Worm (Caenorhabditis elegans): ENCODE data around the gene snt-2.

snt-2 gene

ce11 chrIII:793595-793994, at the start of gene snt-2:
Gene snt-2 (minus strand): TSS chrIII:793733.
- TF ChIP-seq fkh-2 (tag; optimal IDR thresholded peaks at IDR 0.05) (no peak), ceh-16 (tag; optimal IDR thresholded peaks at IDR 0.05) (no peak), nhr-23 (tag; optimal IDR thresholded peaks at IDR 0.05) (peak; percentile 58), pha-4 (tag; optimal IDR thresholded peaks at IDR 0.05) (peak; percentile 76), egl-27 (tag; optimal IDR thresholded peaks at IDR 0.05) (no peak), nhr-67 (tag; optimal IDR thresholded peaks at IDR 0.05) (no peak), nhr-77 (tag; optimal IDR thresholded peaks at IDR 0.05) (no peak), hmg-11 (tag; optimal IDR thresholded peaks at IDR 0.05) (peak; percentile 72), unc-62 (GFP tag; optimal IDR thresholded peaks at IDR 0.05) (no peak), unc-39 (tag; optimal IDR thresholded peaks at IDR 0.05) (no peak), aly-2 (tag; optimal IDR thresholded peaks at IDR 0.05) (no peak), nhr-76 (tag; optimal IDR thresholded peaks at IDR 0.05) (no peak), lin-39 (tag; optimal IDR thresholded peaks at IDR 0.05) (peak; percentile 91), skn-1 (tag; optimal IDR thresholded peaks at IDR 0.05) (peak; percentile 38), nhr-25 (tag; optimal IDR thresholded peaks at IDR 0.05) (peak; percentile 71), ztf-4 (tag; optimal IDR thresholded peaks at IDR 0.05) (no peak), ztf-11 (tag; optimal IDR thresholded peaks at IDR 0.05) (no peak), ceh-28 (tag; optimal IDR thresholded peaks at IDR 0.05) (no peak), fkh-10 (GFP tag; optimal IDR thresholded peaks at IDR 0.05) (peak; percentile 56), nfya-1 (tag; optimal IDR thresholded peaks at IDR 0.05; ENCODE audit: insufficient read depth) (peak; percentile 96), ceh-82 (tag; optimal IDR thresholded peaks at IDR 0.05) (no peak), elt-1 (tag; optimal IDR thresholded peaks at IDR 0.05) (no peak), nhr-11 (tag; optimal IDR thresholded peaks at IDR 0.05) (no peak), lsy-12 (tag; optimal IDR thresholded peaks at IDR 0.05) (peak; percentile 81), pqm-1 (tag; optimal IDR thresholded peaks at IDR 0.05) (peak; percentile 29), snpc-4 (tag; optimal IDR thresholded peaks at IDR 0.05) (peak; percentile 60), elt-2 (tag; optimal IDR thresholded peaks at IDR 0.05) (peak; percentile 71), R02D3.7 (tag; optimal IDR thresholded peaks at IDR 0.05) (peak; percentile 26), lin-15B (tag; optimal IDR thresholded peaks at IDR 0.05) (peak; percentile 86), nhr-28 (tag; optimal IDR thresholded peaks at IDR 0.05) (no peak), jun-1 (tag; optimal IDR thresholded peaks at IDR 0.05) (no peak), egl-5 (tag; optimal IDR thresholded peaks at IDR 0.05) (peak; percentile 59), ama-1 (optimal IDR thresholded peaks at IDR 0.05) (peak; percentile 29)

ce11 chrIII:842630-843029, 49.1 kb upstream of the snt-2 start, which contains the start of gene far-8:
Gene far-8 (plus strand): TSS chrIII:842930.
- TF ChIP-seq snpc-4 (tag; optimal IDR thresholded peaks at IDR 0.05) (no peak), fkh-10 (GFP tag; optimal IDR thresholded peaks at IDR 0.05) (no peak), nfya-1 (tag; optimal IDR thresholded peaks at IDR 0.05; ENCODE audit: insufficient read depth) (no peak)

ce11 chrIII:841177-841576, 47.6 kb upstream of the snt-2 start, which contains the start of gene K02F3.9:
Gene K02F3.9 (minus strand): TSS chrIII:841366.
- TF ChIP-seq nhr-77 (tag; optimal IDR thresholded peaks at IDR 0.05): no peak
- no peak for TF ChIP-seq lin-39 (tag; optimal IDR thresholded peaks at IDR 0.05)
- TF ChIP-seq nhr-76 (tag; optimal IDR thresholded peaks at IDR 0.05): no peak
- TF ChIP-seq mdl-1 (tag; optimal IDR thresholded peaks at IDR 0.05): no peak
- no peak for TF ChIP-seq ceh-9 (tag; optimal IDR thresholded peaks at IDR 0.05)
- no peak for TF ChIP-seq jun-1 (tag; optimal IDR thresholded peaks at IDR 0.05)
- no peak for TF ChIP-seq fkh-2 (tag; optimal IDR thresholded peaks at IDR 0.05)
- TF ChIP-seq elt-2 (tag; optimal IDR thresholded peaks at IDR 0.05): no peak
- TF ChIP-seq nhr-237 (tag; optimal IDR thresholded peaks at IDR 0.05): no peak
- TF ChIP-seq lsy-12 (tag; optimal IDR thresholded peaks at IDR 0.05): no peak
- no peak for TF ChIP-seq lin-15B (tag; optimal IDR thresholded peaks at IDR 0.05)
- no peak for TF ChIP-seq ZK546.5 (tag; optimal IDR thresholded peaks at IDR 0.05)
- TF ChIP-seq unc-39 (tag; optimal IDR thresholded peaks at IDR 0.05): no peak
- no peak for TF ChIP-seq fkh-10 (GFP tag; optimal IDR thresholded peaks at IDR 0.05)
- no peak for TF ChIP-seq tbx-2 (tag; optimal IDR thresholded peaks at IDR 0.05)

DNA sequence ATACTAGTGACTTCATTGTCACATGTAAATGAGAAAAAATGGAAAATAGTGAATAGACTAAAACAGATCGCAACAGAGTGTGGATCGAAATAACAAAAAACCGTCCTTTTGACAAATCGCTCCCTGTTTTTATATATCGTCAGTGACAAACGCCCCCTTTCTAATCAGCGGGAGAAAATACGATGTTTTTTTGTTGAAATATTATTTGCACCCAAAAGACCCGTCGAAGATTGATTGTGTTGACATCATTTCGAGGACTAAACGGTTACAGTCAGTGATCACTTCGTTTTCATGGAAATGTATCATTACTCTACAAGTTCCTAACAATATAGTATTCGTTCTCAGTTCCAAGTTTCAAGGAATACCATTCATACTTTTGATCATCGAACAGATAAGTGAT, 46.0 kb upstream of the snt-2 start, which contains the start of gene dos-3:
dos-3 (minus strand) TSS at position 101 of the 400 bp plus-strand sequence.
- TF ChIP-seq egl-27 (tag; optimal IDR thresholded peaks at IDR 0.05) (no peak), sea-2 (GFP tag; optimal IDR thresholded peaks at IDR 0.05) (no peak), ZK546.5 (tag; optimal IDR thresholded peaks at IDR 0.05) (no peak)
